Fruit fly (Drosophila melanogaster): ENCODE results near the gene Fntb.

- TF ChIP-seq psq (optimal IDR thresholded peaks at IDR 0.05) (no peak), Dll (optimal IDR thresholded peaks at IDR 0.05) (no peak), usp (GFP tag; optimal IDR thresholded peaks at IDR 0.05) (no peak), CG8478 (optimal IDR thresholded peaks at IDR 0.05) (no peak), pan (optimal IDR thresholded peaks at IDR 0.05) (no peak), EcR (GFP tag; optimal IDR thresholded peaks at IDR 0.05) (no peak)
Observed at dm6 chr3R:16480995-16481394, 48.2 kb downstream of the Fntb start, which contains the start of gene Dhfr.

Data from whole organism.